Fruit fly (Drosophila melanogaster): ENCODE data around the gene CG31517.

DNA sequence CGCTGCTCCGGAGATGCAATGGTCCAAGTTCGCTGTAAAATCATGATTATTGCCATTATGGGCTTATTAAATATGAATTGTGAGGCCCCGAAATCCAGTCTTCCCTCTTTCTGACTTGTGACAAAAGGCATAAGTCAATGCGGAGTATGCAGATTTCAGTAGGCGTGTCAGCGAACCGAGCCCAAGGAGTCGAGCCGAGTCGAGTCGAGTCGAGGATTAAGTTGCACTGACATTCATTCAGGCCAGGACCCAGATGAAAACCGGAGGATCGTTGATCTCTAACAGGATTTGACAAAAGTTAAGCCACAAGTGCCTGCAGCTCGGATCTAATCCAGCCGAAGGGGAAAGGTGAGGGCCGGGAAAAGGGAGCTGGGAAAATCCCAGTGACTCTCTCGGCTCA lies 36.9 kb upstream of the CG31517 start:
- TF ChIP-seq wek (GFP tag; optimal IDR thresholded peaks at IDR 0.05) (no peak), CG5245 (GFP tag; optimal IDR thresholded peaks at IDR 0.05) (no peak), CG12659 (GFP tag; optimal IDR thresholded peaks at IDR 0.05) (no peak), dmrt11E (tag; optimal IDR thresholded peaks at IDR 0.05) (no peak)

All from whole organism, embryonic.